Fruit fly (Drosophila melanogaster): Measurements from ENCODE around the gene Rim.

Gene Rim

DNA sequence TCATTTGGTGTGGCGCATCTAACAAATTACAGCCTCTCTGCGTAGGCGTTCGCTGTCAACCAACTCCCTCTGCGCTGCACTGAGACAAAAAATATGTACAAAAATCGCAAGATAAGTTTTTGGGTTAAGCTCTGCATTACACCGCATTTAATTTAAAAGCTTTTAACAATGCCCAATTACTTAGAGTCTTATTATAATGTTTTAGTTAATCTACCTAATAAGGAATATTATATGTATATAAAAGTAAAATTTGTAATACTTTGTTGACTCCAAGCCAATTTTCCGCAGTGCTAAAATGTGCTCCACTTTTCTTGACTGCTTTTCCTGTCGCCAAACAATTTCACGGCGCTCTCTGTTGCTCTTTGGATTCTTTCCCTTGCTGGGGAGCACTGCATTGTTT lies 39.4 kb upstream of the Rim start (continued):
- TF ChIP-seq Ravus (GFP tag; IDR thresholded peaks at IDR 0.05) (no peak), ato (GFP tag; IDR thresholded peaks at IDR 0.05; ENCODE audit: partially characterized antibody) (no peak), unpg (GFP tag; optimal IDR thresholded peaks at IDR 0.05) (peak; percentile 55), unc-4 (GFP tag; IDR thresholded peaks at IDR 0.05; ENCODE audit: partially characterized antibody) (no peak), CrebB (tag; optimal IDR thresholded peaks at IDR 0.05) (no peak), ewg (GFP tag; optimal IDR thresholded peaks at IDR 0.05) (no peak), Hmx (GFP tag; optimal IDR thresholded peaks at IDR 0.05) (no peak), zen (tag; optimal IDR thresholded peaks at IDR 0.05) (no peak), Vsx1 (GFP tag; optimal IDR thresholded peaks at IDR 0.05) (peak; percentile 16), MTF-1 (GFP tag; optimal IDR thresholded peaks at IDR 0.05; ENCODE audit: borderline replicate concordance) (no peak), CG2875 (GFP tag; optimal IDR thresholded peaks at IDR 0.05) (peak; percentile 35), lab (GFP tag; optimal IDR thresholded peaks at IDR 0.05) (peak; percentile 65), sr (GFP tag; IDR thresholded peaks at IDR 0.05) (no peak), CG10979 (tag; optimal IDR thresholded peaks at IDR 0.05) (peak; percentile 56), br (optimal IDR thresholded peaks at IDR 0.05) (no peak), sisA (GFP tag; IDR thresholded peaks at IDR 0.05) (peak; percentile 35; the same call in 1 of the 2 replicates), CG8765 (GFP tag; IDR thresholded peaks at IDR 0.05) (no peak), Blimp-1 (GFP tag; optimal IDR thresholded peaks at IDR 0.05) (peak; percentile 60), ken (GFP tag; IDR thresholded peaks at IDR 0.05) (peak; percentile 33; the same call in 1 of the 3 replicates), CG4617 (GFP tag; optimal IDR thresholded peaks at IDR 0.05; ENCODE audit: borderline replicate concordance) (no peak), CG10462 (GFP tag; optimal IDR thresholded peaks at IDR 0.05) (no peak), oc (tag; optimal IDR thresholded peaks at IDR 0.05) (peak; percentile 14), slp2 (GFP tag; optimal IDR thresholded peaks at IDR 0.05) (no peak), CG9817 (tag; optimal IDR thresholded peaks at IDR 0.05) (no peak), tll (GFP tag; optimal IDR thresholded peaks at IDR 0.05) (no peak), sim (GFP tag; IDR thresholded peaks at IDR 0.05) (no peak), abd-A (tag; optimal IDR thresholded peaks at IDR 0.05) (no peak), CG1233 (GFP tag; optimal IDR thresholded peaks at IDR 0.05) (peak; percentile 5), CG3847 (GFP tag; IDR thresholded peaks at IDR 0.05) (peak; percentile 14; the same call in 1 of the 2 replicates), row (GFP tag; IDR thresholded peaks at IDR 0.05) (peak; percentile 69), HHEX (GFP tag; optimal IDR thresholded peaks at IDR 0.05) (peak; percentile 5), lilli (GFP tag; optimal IDR thresholded peaks at IDR 0.05) (peak; percentile 9), CG8290 (GFP tag; optimal IDR thresholded peaks at IDR 0.05) (no peak), CG8290 (tag; optimal IDR thresholded peaks at IDR 0.05) (no peak), pfk (GFP tag; optimal IDR thresholded peaks at IDR 0.05) (no peak), CG1647 (GFP tag; optimal IDR thresholded peaks at IDR 0.05) (no peak), grn (GFP tag; optimal IDR thresholded peaks at IDR 0.05) (no peak), CG33557 (GFP tag; optimal IDR thresholded peaks at IDR 0.05) (no peak), Hr78 (GFP tag; optimal IDR thresholded peaks at IDR 0.05) (no peak), CG10565 (GFP tag; optimal IDR thresholded peaks at IDR 0.05) (no peak), CG17912 (GFP tag; optimal IDR thresholded peaks at IDR 0.05) (no peak), ci (GFP tag; IDR thresholded peaks at IDR 0.05) (0 out of 3 replicates have a peak, but pooled peaks have one; percentile 21), vvl (GFP tag; IDR thresholded peaks at IDR 0.05) (peak; percentile 48; the same call in 1 of the 2 replicates), cad (GFP tag; optimal IDR thresholded peaks at IDR 0.05) (no peak), gem (tag; optimal IDR thresholded peaks at IDR 0.05) (peak; percentile 70), pho (GFP tag; optimal IDR thresholded peaks at IDR 0.05) (no peak), Side (GFP tag; optimal IDR thresholded peaks at IDR 0.05) (no peak), hbn (GFP tag; IDR thresholded peaks at IDR 0.05; ENCODE audit: partially characterized antibody) (no peak), Gsc (GFP tag; IDR thresholded peaks at IDR 0.05) (no peak), YL-1 (GFP tag; optimal IDR thresholded peaks at IDR 0.05) (no peak), CG18764 (GFP tag; optimal IDR thresholded peaks at IDR 0.05) (no peak)
